Worm (Caenorhabditis elegans) whole organism, L1 larva: Measurements from ENCODE around the gene Y49E10.10.
A peak's percentile ranks its signal among the peaks of the same experiment; 100 is the strongest.

Experiments used
- F16B12.6 ChIP-seq: fragments of 150-350 bp; optimal IDR thresholded peaks from 2 replicates; lab custom pipeline; 2014; ENCODE audit warnings: missing biosample characterization, missing genetic modification characterization
- Y116A8C.19 ChIP-seq: sonication (generic microtip); optimal IDR thresholded peaks from 2 replicates; lab custom pipeline; 2016; ENCODE audit warnings: missing compliant biosample characterization, missing genetic modification characterization, borderline replicate concordance
- aha-1 ChIP-seq: fragments of 150-350 bp; optimal IDR thresholded peaks from 2 replicates; lab custom pipeline; 2014; ENCODE audit warnings: missing biosample characterization, missing genetic modification characterization
- aly-2 ChIP-seq: fragments of 150-350 bp; optimal IDR thresholded peaks from 2 replicates; lab custom pipeline; 2014; ENCODE audit warnings: missing biosample characterization, missing genetic modification characterization
- blmp-1 ChIP-seq: fragments of 150-350 bp; optimal IDR thresholded peaks from 2 replicates; lab custom pipeline; 2014; ENCODE audit warnings: missing biosample characterization, missing genetic modification characterization
- ceh-82 ChIP-seq, 3 experiments: fragments of 150-350 bp in 1 of 3; sonication (generic microtip) in 2 of 3; optimal IDR thresholded peaks; 2 replicates each; lab custom pipeline; 2014 to 2017; ENCODE audit warnings: missing biosample characterization in 3 of 3, missing genetic modification characterization in 3 of 3
- dpl-1 ChIP-seq, 3 experiments: fragments of 150-350 bp in 2 of 3; sonication (generic microtip) in 1 of 3; optimal IDR thresholded peaks; 2 replicates each; lab custom pipeline; 2014 to 2017; ENCODE audit warnings: missing biosample characterization in 3 of 3, missing genetic modification characterization in 3 of 3, missing genetic modification reagents in 3 of 3
- dsc-1 ChIP-seq: sonication (generic microtip); optimal IDR thresholded peaks from 2 replicates; lab custom pipeline; 2016; ENCODE audit warnings: mild to moderate bottlenecking, missing genetic modification characterization, missing compliant biosample characterization
- efl-1 ChIP-seq, 4 experiments: fragments of 150-350 bp; optimal IDR thresholded peaks in 3 of 4; peaks in 1 of 4; 1 replicate in 1 of 4; 2 replicates in 3 of 4; lab custom pipeline; 2014; ENCODE audit warnings: missing biosample characterization in 2 of 4, missing genetic modification characterization in 2 of 4, missing genetic modification reagents in 2 of 4
- efl-3 ChIP-seq: fragments of 200-800 bp; sonication (Bioruptor generic); optimal IDR thresholded peaks from 2 replicates; lab custom pipeline; 2018; ENCODE audit warnings: mild to moderate bottlenecking, missing genetic modification characterization, missing compliant biosample characterization
- egl-27 ChIP-seq, 2 experiments: fragments of 150-350 bp in 1 of 2; sonication (generic microtip); optimal IDR thresholded peaks; 3 replicates each; lab custom pipeline; 2017 to 2018; ENCODE audit warnings: missing biosample characterization in 2 of 2, missing genetic modification characterization in 2 of 2, missing genetic modification reagents in 2 of 2
- elt-3 ChIP-seq, 6 experiments: fragments of 150-350 bp in 1 of 6; sonication (generic microtip); optimal IDR thresholded peaks; 2 replicates each; lab custom pipeline; 2017 to 2018; ENCODE audit warnings: missing biosample characterization in 6 of 6, missing genetic modification characterization in 6 of 6, inconsistent platforms in 1 of 6
- ets-5 ChIP-seq: fragments of 200-800 bp; sonication (Bioruptor generic); IDR thresholded peaks from 2 replicates; pipeline ENCODE4 v1.3.6; 2022; ENCODE audit warnings: missing genetic modification characterization, missing compliant biosample characterization
- fkh-4 ChIP-seq: sonication (generic microtip); optimal IDR thresholded peaks from 2 replicates; lab custom pipeline; 2016; ENCODE audit warnings: missing compliant biosample characterization, missing genetic modification characterization, borderline replicate concordance
- fkh-8 ChIP-seq: sonication (generic microtip); optimal IDR thresholded peaks from 2 replicates; lab custom pipeline; 2016; ENCODE audit warnings: mild to moderate bottlenecking, missing genetic modification characterization, missing compliant biosample characterization
- grh-1 ChIP-seq: fragments of 200-800 bp; sonication (Bioruptor generic); IDR thresholded peaks from 2 replicates; pipeline ENCODE4 v1.3.6; 2022; ENCODE audit warnings: missing genetic modification reagents, missing genetic modification characterization, missing compliant biosample characterization
- hpl-2 ChIP-seq: fragments of 150-350 bp; optimal IDR thresholded peaks from 2 replicates; lab custom pipeline; 2014; ENCODE audit warnings: missing biosample characterization, missing genetic modification reagents, missing genetic modification characterization
- irx-1 ChIP-seq: sonication (generic microtip); optimal IDR thresholded peaks from 2 replicates; lab custom pipeline; 2016; ENCODE audit warnings: missing genetic modification characterization, missing compliant biosample characterization
- jun-1 ChIP-seq: fragments of 150-350 bp; optimal IDR thresholded peaks from 2 replicates; lab custom pipeline; 2014; ENCODE audit warnings: missing biosample characterization, missing genetic modification reagents, missing genetic modification characterization
- lin-13 ChIP-seq: fragments of 150-350 bp; optimal IDR thresholded peaks from 2 replicates; lab custom pipeline; 2014; ENCODE audit warnings: missing biosample characterization, missing genetic modification reagents, missing genetic modification characterization
- lin-14 ChIP-seq: fragments of 200-800 bp; sonication (Bioruptor generic); optimal IDR thresholded peaks from 2 replicates; lab custom pipeline; 2018; ENCODE audit warnings: mild to moderate bottlenecking, missing genetic modification characterization, moderate library complexity, missing compliant biosample characterization
- lin-35 ChIP-seq, 2 experiments: fragments of 150-350 bp; optimal IDR thresholded peaks; 2 replicates each; lab custom pipeline; 2014; ENCODE audit warnings: missing biosample characterization in 2 of 2, missing genetic modification characterization in 2 of 2, missing genetic modification reagents in 2 of 2
- lsy-2 ChIP-seq, 2 experiments: fragments of 150-350 bp; optimal IDR thresholded peaks; 2 replicates each; lab custom pipeline; 2014; ENCODE audit warnings: missing biosample characterization in 2 of 2, missing genetic modification characterization in 2 of 2
- mab-9 ChIP-seq: fragments of 200-800 bp; sonication (Bioruptor generic); IDR thresholded peaks from 2 replicates; pipeline ENCODE4 v1.3.6; 2022; ENCODE audit warnings: missing genetic modification reagents, missing genetic modification characterization, missing compliant biosample characterization
- mdl-1 ChIP-seq, 2 experiments: fragments of 150-350 bp; optimal IDR thresholded peaks; 2 replicates each; lab custom pipeline; 2014 to 2017; ENCODE audit warnings: missing biosample characterization in 2 of 2, missing genetic modification characterization in 2 of 2, inconsistent platforms in 1 of 2
- mep-1 ChIP-seq: fragments of 150-350 bp; optimal IDR thresholded peaks from 2 replicates; lab custom pipeline; 2014; ENCODE audit warnings: missing biosample characterization, missing genetic modification characterization
- nhr-12 ChIP-seq: sonication (generic microtip); optimal IDR thresholded peaks from 2 replicates; lab custom pipeline; 2017; ENCODE audit warnings: missing biosample characterization, missing genetic modification characterization
- nhr-19 ChIP-seq: fragments of 200-800 bp; sonication (Bioruptor generic); conservative IDR thresholded peaks from 2 replicates; pipeline ENCODE4 v1.3.6; 2022; ENCODE audit warnings: missing genetic modification characterization, missing compliant biosample characterization
- nhr-20 ChIP-seq: sonication (generic microtip); optimal IDR thresholded peaks from 2 replicates; lab custom pipeline; 2016; ENCODE audit warnings: mild to moderate bottlenecking, missing genetic modification characterization, missing compliant biosample characterization
- nhr-47 ChIP-seq: sonication (generic microtip); optimal IDR thresholded peaks from 2 replicates; lab custom pipeline; 2016; ENCODE audit warnings: mild to moderate bottlenecking, missing genetic modification characterization, moderate library complexity, missing compliant biosample characterization
- nhr-71 ChIP-seq: sonication (generic microtip); optimal IDR thresholded peaks from 2 replicates; lab custom pipeline; 2016; ENCODE audit warnings: mild to moderate bottlenecking, missing genetic modification characterization, moderate library complexity, missing compliant biosample characterization
- pag-3 ChIP-seq: sonication (generic microtip); optimal IDR thresholded peaks from 2 replicates; lab custom pipeline; 2017; ENCODE audit warnings: missing genetic modification characterization, mild to moderate bottlenecking, missing compliant biosample characterization, antibody characterized with exemption, borderline replicate concordance; ENCODE audit not compliant: insufficient read depth
- rnt-1 ChIP-seq: sonication (generic microtip); optimal IDR thresholded peaks from 2 replicates; lab custom pipeline; 2016; ENCODE audit warnings: mild to moderate bottlenecking, missing genetic modification characterization, moderate library complexity, missing compliant biosample characterization
- skn-1 ChIP-seq: fragments of 150-350 bp; optimal IDR thresholded peaks from 2 replicates; lab custom pipeline; 2014; ENCODE audit warnings: missing biosample characterization, missing genetic modification characterization
- snu-23 ChIP-seq: sonication (generic microtip); optimal IDR thresholded peaks from 2 replicates; lab custom pipeline; 2016; ENCODE audit warnings: missing genetic modification characterization, missing compliant biosample characterization
- sox-4 ChIP-seq: sonication (generic microtip); optimal IDR thresholded peaks from 2 replicates; lab custom pipeline; 2016; ENCODE audit warnings: missing genetic modification characterization, missing compliant biosample characterization
- swsn-7 ChIP-seq: sonication (generic microtip); optimal IDR thresholded peaks from 2 replicates; lab custom pipeline; 2016; ENCODE audit warnings: missing genetic modification characterization, missing compliant biosample characterization
- tbx-2 ChIP-seq: sonication (generic microtip); optimal IDR thresholded peaks from 2 replicates; lab custom pipeline; 2016; ENCODE audit warnings: missing genetic modification characterization, missing compliant biosample characterization
- unc-130 ChIP-seq: fragments of 150-350 bp; optimal IDR thresholded peaks from 2 replicates; lab custom pipeline; 2017; ENCODE audit warnings: missing biosample characterization, missing genetic modification characterization, inconsistent platforms
- unc-86 ChIP-seq: sonication (generic microtip); optimal IDR thresholded peaks from 2 replicates; lab custom pipeline; 2016; ENCODE audit warnings: missing genetic modification characterization, missing compliant biosample characterization
- unc-98 ChIP-seq: fragments of 200-800 bp; sonication (Bioruptor generic); IDR thresholded peaks from 2 replicates; pipeline ENCODE4 v1.3.6; 2022; ENCODE audit warnings: missing genetic modification characterization, missing compliant biosample characterization
- xbp-1 ChIP-seq: sonication (generic microtip); optimal IDR thresholded peaks from 2 replicates; lab custom pipeline; 2016; ENCODE audit warnings: missing genetic modification characterization, missing compliant biosample characterization
- zip-4 ChIP-seq: fragments of 200-800 bp; sonication (Bioruptor generic); optimal IDR thresholded peaks from 2 replicates; lab custom pipeline; 2018; ENCODE audit warnings: mild to moderate bottlenecking, missing genetic modification characterization, moderate library complexity, missing compliant biosample characterization
- ztf-11 ChIP-seq, 2 experiments: sonication (generic microtip); optimal IDR thresholded peaks; 2 replicates each; lab custom pipeline; 2016 to 2017; ENCODE audit warnings: missing genetic modification characterization in 2 of 2, missing biosample characterization in 1 of 2, missing compliant biosample characterization in 1 of 2
- ztf-4 ChIP-seq: fragments of 150-350 bp; optimal IDR thresholded peaks from 2 replicates; lab custom pipeline; 2014; ENCODE audit warnings: missing biosample characterization, missing genetic modification characterization

The Y49E10.10 gene

ce11 chrIII:12368462-12369306, 26.6 kb upstream of the Y49E10.10 start, which contains the start of gene his-72 (continued):
- peak; percentile 48 for TF ChIP-seq dsc-1 (tag; lab: Kevin White, UChicago)
- TF ChIP-seq fkh-8 (tag; lab: Kevin White, UChicago) = peak; percentile 68
- peak; percentile 42 to 47 for TF ChIP-seq mdl-1 (tag; optimal IDR thresholded peaks at IDR 0.05; lab: Kevin White, UChicago)
- TF ChIP-seq jun-1 (tag; lab: Kevin White, UChicago) = peak; percentile 6
- peak; percentile 64 for TF ChIP-seq nhr-19
- peak; percentile 40 for TF ChIP-seq mep-1 (tag; lab: Kevin White, UChicago)
- TF ChIP-seq xbp-1 = peak; percentile 29
- TF ChIP-seq lin-14 = peak; percentile 85
- TF ChIP-seq unc-130 = peak; percentile 23
- peak; percentile 43 to 56 for TF ChIP-seq efl-1 (optimal IDR thresholded peaks at IDR 0.05; lab: Kevin White, UChicago)
- TF ChIP-seq efl-1 (GFP tag; optimal IDR thresholded peaks at IDR 0.05 in 1 of 2; lab: Kevin White, UChicago) = peak; percentile 54 to 89
- no peak for TF ChIP-seq ets-5
- TF ChIP-seq mab-9 = 0 out of 2 replicates have a peak, but pooled peaks have one; percentile 33
- TF ChIP-seq fkh-4 (tag; lab: Kevin White, UChicago) = no peak
- peak in 2 of 3 experiments; percentile 56 to 75 for TF ChIP-seq ceh-82 (tag; optimal IDR thresholded peaks at IDR 0.05; lab: Kevin White, UChicago)
- TF ChIP-seq nhr-47 (tag; lab: Kevin White, UChicago) = peak; percentile 66
- peak; percentile 46 to 63 for TF ChIP-seq lin-35 (GFP tag; optimal IDR thresholded peaks at IDR 0.05; lab: Kevin White, UChicago)
- TF ChIP-seq nhr-20 (tag; lab: Kevin White, UChicago) = peak; percentile 41
- peak in 1 of 6 experiments; percentile 2 for TF ChIP-seq elt-3 (tag; optimal IDR thresholded peaks at IDR 0.05; lab: Kevin White, UChicago)
- peak; percentile 51 for TF ChIP-seq rnt-1
- TF ChIP-seq aha-1 (tag; lab: Kevin White, UChicago) = no peak
- TF ChIP-seq blmp-1 (tag; lab: Kevin White, UChicago) = no peak
- TF ChIP-seq ztf-11 (tag; optimal IDR thresholded peaks at IDR 0.05; lab: Kevin White, UChicago) = peak in 1 of 2 experiments; percentile 60
- TF ChIP-seq hpl-2 (GFP tag; lab: Kevin White, UChicago) = no peak
- peak; percentile 41 to 62 (median 50) for TF ChIP-seq dpl-1 (GFP tag; optimal IDR thresholded peaks at IDR 0.05; lab: Kevin White, UChicago)
- TF ChIP-seq ztf-4 (tag; lab: Kevin White, UChicago) = peak; percentile 67
- no peak for TF ChIP-seq pag-3 (tag; lab: Kevin White, UChicago)
- peak; percentile 38; the same call in 1 of the 2 replicates for TF ChIP-seq grh-1 (GFP tag; lab: Robert Waterston, UW)
- peak; percentile 59 for TF ChIP-seq lin-13 (GFP tag; lab: Kevin White, UChicago)
- TF ChIP-seq unc-86 = peak; percentile 54

- TF ChIP-seq nhr-71 (tag; lab: Kevin White, UChicago) (peak; percentile 56), efl-1 (optimal IDR thresholded peaks at IDR 0.05; lab: Kevin White, UChicago) (peak; percentile 69 to 72), efl-1 (GFP tag; optimal IDR thresholded peaks at IDR 0.05 in 1 of 2; lab: Kevin White, UChicago) (peak; percentile 48 to 96), skn-1 (tag; lab: Kevin White, UChicago) (peak; percentile 33), dsc-1 (tag; lab: Kevin White, UChicago) (peak; percentile 59), unc-86 (peak; percentile 51), irx-1 (tag; lab: Kevin White, UChicago) (no peak), egl-27 (tag; optimal IDR thresholded peaks at IDR 0.05; lab: Kevin White, UChicago) (no peak), aly-2 (tag; lab: Kevin White, UChicago) (no peak), blmp-1 (tag; lab: Kevin White, UChicago) (peak; percentile 20), zip-4 (no peak), unc-98 (GFP tag; lab: Robert Waterston, UW) (no peak), ceh-82 (tag; optimal IDR thresholded peaks at IDR 0.05; lab: Kevin White, UChicago) (peak; percentile 44 to 61 (median 61)), nhr-20 (tag; lab: Kevin White, UChicago) (peak; percentile 42), efl-3 (GFP tag; lab: Kevin White, UChicago) (no peak), Y116A8C.19 (no peak), lsy-2 (tag; optimal IDR thresholded peaks at IDR 0.05; lab: Kevin White, UChicago) (peak; percentile 43 to 49), dpl-1 (GFP tag; optimal IDR thresholded peaks at IDR 0.05; lab: Kevin White, UChicago) (peak in 2 of 3 experiments; percentile 49 to 52), nhr-19 (peak; percentile 17; the same call in 1 of the 2 replicates), ztf-4 (tag; lab: Kevin White, UChicago) (peak; percentile 23), nhr-12 (tag; lab: Kevin White, UChicago) (no peak), lin-35 (GFP tag; optimal IDR thresholded peaks at IDR 0.05; lab: Kevin White, UChicago) (peak; percentile 60 to 65), lin-13 (GFP tag; lab: Kevin White, UChicago) (peak; percentile 28), fkh-4 (tag; lab: Kevin White, UChicago) (no peak), F16B12.6 (tag; lab: Kevin White, UChicago) (peak; percentile 70), mep-1 (tag; lab: Kevin White, UChicago) (peak; percentile 59), tbx-2 (tag; lab: Kevin White, UChicago) (peak; percentile 6), swsn-7 (tag; lab: Kevin White, UChicago) (peak; percentile 83), fkh-8 (tag; lab: Kevin White, UChicago) (peak; percentile 92), sox-4 (tag; lab: Kevin White, UChicago) (no peak), snu-23 (GFP tag; lab: Kevin White, UChicago) (peak; percentile 50)
These were observed 25.8 kb upstream of the Y49E10.10 start for ce11 chrIII:12369476-12369875.
